Worm (Caenorhabditis elegans) whole organism, L1 larva: ENCODE measurements around the gene lin-56.

Experiments used
- C04F5.9 ChIP-seq: sonication (generic microtip); optimal IDR thresholded peaks from 2 replicates; lab custom pipeline; 2016; ENCODE audit warnings: missing genetic modification characterization, missing compliant biosample characterization
- F16B12.6 ChIP-seq: fragments of 150-350 bp; optimal IDR thresholded peaks from 2 replicates; lab custom pipeline; 2014; ENCODE audit warnings: missing biosample characterization, missing genetic modification characterization
- alr-1 ChIP-seq: fragments of 200-800 bp; sonication (Bioruptor generic); optimal IDR thresholded peaks from 2 replicates; lab custom pipeline; 2018; ENCODE audit warnings: borderline replicate concordance, mild to moderate bottlenecking, missing genetic modification characterization, missing compliant biosample characterization
- ama-1 ChIP-seq: fragments of 150-350 bp; optimal IDR thresholded peaks from 2 replicates; lab custom pipeline; 2014
- blmp-1 ChIP-seq: fragments of 150-350 bp; optimal IDR thresholded peaks from 2 replicates; lab custom pipeline; 2014; ENCODE audit warnings: missing biosample characterization, missing genetic modification characterization
- ceh-82 ChIP-seq, 3 experiments: fragments of 150-350 bp in 1 of 3; sonication (generic microtip) in 2 of 3; optimal IDR thresholded peaks; 2 replicates each; lab custom pipeline; 2014 to 2017; ENCODE audit warnings: missing biosample characterization in 3 of 3, missing genetic modification characterization in 3 of 3
- ces-1 ChIP-seq: fragments of 150-350 bp; optimal IDR thresholded peaks from 2 replicates; lab custom pipeline; 2014; ENCODE audit warnings: missing biosample characterization, missing genetic modification reagents, missing genetic modification characterization
- dpl-1 ChIP-seq, 3 experiments: fragments of 150-350 bp in 2 of 3; sonication (generic microtip) in 1 of 3; optimal IDR thresholded peaks; 2 replicates each; lab custom pipeline; 2014 to 2017; ENCODE audit warnings: missing biosample characterization in 3 of 3, missing genetic modification characterization in 3 of 3, missing genetic modification reagents in 3 of 3
- efl-1 ChIP-seq, 4 experiments: fragments of 150-350 bp; optimal IDR thresholded peaks in 3 of 4; peaks in 1 of 4; 1 replicate in 1 of 4; 2 replicates in 3 of 4; lab custom pipeline; 2014; ENCODE audit warnings: missing biosample characterization in 2 of 4, missing genetic modification characterization in 2 of 4, missing genetic modification reagents in 2 of 4
- elt-2 ChIP-seq: sonication (generic microtip); optimal IDR thresholded peaks from 2 replicates; lab custom pipeline; 2016; ENCODE audit warnings: missing genetic modification characterization, mild to moderate bottlenecking, inconsistent platforms, missing compliant biosample characterization, missing genetic modification reagents
- ets-5 ChIP-seq: fragments of 200-800 bp; sonication (Bioruptor generic); IDR thresholded peaks from 2 replicates; pipeline ENCODE4 v1.3.6; 2022; ENCODE audit warnings: missing genetic modification characterization, missing compliant biosample characterization
- fkh-10 ChIP-seq: sonication (generic microtip); optimal IDR thresholded peaks from 2 replicates; lab custom pipeline; 2017; ENCODE audit warnings: missing biosample characterization, missing genetic modification reagents, missing genetic modification characterization
- fkh-8 ChIP-seq: sonication (generic microtip); optimal IDR thresholded peaks from 2 replicates; lab custom pipeline; 2016; ENCODE audit warnings: mild to moderate bottlenecking, missing genetic modification characterization, missing compliant biosample characterization
- isw-1 ChIP-seq: fragments of 200-800 bp; sonication (Bioruptor generic); IDR thresholded peaks from 2 replicates; pipeline ENCODE4 v1.3.6; 2022; ENCODE audit warnings: missing genetic modification characterization, missing compliant biosample characterization
- jun-1 ChIP-seq: fragments of 150-350 bp; optimal IDR thresholded peaks from 2 replicates; lab custom pipeline; 2014; ENCODE audit warnings: missing biosample characterization, missing genetic modification reagents, missing genetic modification characterization
- lin-13 ChIP-seq: fragments of 150-350 bp; optimal IDR thresholded peaks from 2 replicates; lab custom pipeline; 2014; ENCODE audit warnings: missing biosample characterization, missing genetic modification reagents, missing genetic modification characterization
- lin-14 ChIP-seq: fragments of 200-800 bp; sonication (Bioruptor generic); optimal IDR thresholded peaks from 2 replicates; lab custom pipeline; 2018; ENCODE audit warnings: mild to moderate bottlenecking, missing genetic modification characterization, moderate library complexity, missing compliant biosample characterization
- lin-15B ChIP-seq: fragments of 150-350 bp; sonication (generic microtip); optimal IDR thresholded peaks from 3 replicates; lab custom pipeline; 2014; ENCODE audit warnings: missing biosample characterization, missing genetic modification characterization
- lin-35 ChIP-seq, 2 experiments: fragments of 150-350 bp; optimal IDR thresholded peaks; 2 replicates each; lab custom pipeline; 2014; ENCODE audit warnings: missing biosample characterization in 2 of 2, missing genetic modification characterization in 2 of 2, missing genetic modification reagents in 2 of 2
- lir-3 ChIP-seq: sonication (generic microtip); optimal IDR thresholded peaks from 2 replicates; lab custom pipeline; 2016; ENCODE audit warnings: mild to moderate bottlenecking, missing genetic modification characterization, moderate library complexity, missing compliant biosample characterization; ENCODE audit not compliant: poor library complexity
- lsy-2 ChIP-seq, 2 experiments: fragments of 150-350 bp; optimal IDR thresholded peaks; 2 replicates each; lab custom pipeline; 2014; ENCODE audit warnings: missing biosample characterization in 2 of 2, missing genetic modification characterization in 2 of 2
- mdl-1 ChIP-seq, 2 experiments: fragments of 150-350 bp; optimal IDR thresholded peaks; 2 replicates each; lab custom pipeline; 2014 to 2017; ENCODE audit warnings: missing biosample characterization in 2 of 2, missing genetic modification characterization in 2 of 2, inconsistent platforms in 1 of 2
- mef-2 ChIP-seq: fragments of 150-350 bp; optimal IDR thresholded peaks from 2 replicates; lab custom pipeline; 2014; ENCODE audit warnings: missing biosample characterization, missing genetic modification characterization
- mep-1 ChIP-seq: fragments of 150-350 bp; optimal IDR thresholded peaks from 2 replicates; lab custom pipeline; 2014; ENCODE audit warnings: missing biosample characterization, missing genetic modification characterization
- nhr-11 ChIP-seq: fragments of 150-350 bp; optimal IDR thresholded peaks from 2 replicates; lab custom pipeline; 2014; ENCODE audit warnings: missing biosample characterization, missing genetic modification characterization
- nhr-20 ChIP-seq: sonication (generic microtip); optimal IDR thresholded peaks from 2 replicates; lab custom pipeline; 2016; ENCODE audit warnings: mild to moderate bottlenecking, missing genetic modification characterization, missing compliant biosample characterization
- nhr-237 ChIP-seq: fragments of 150-350 bp; optimal IDR thresholded peaks from 2 replicates; lab custom pipeline; 2014; ENCODE audit warnings: missing biosample characterization, missing genetic modification characterization
- nhr-47 ChIP-seq: sonication (generic microtip); optimal IDR thresholded peaks from 2 replicates; lab custom pipeline; 2016; ENCODE audit warnings: mild to moderate bottlenecking, missing genetic modification characterization, moderate library complexity, missing compliant biosample characterization
- nhr-71 ChIP-seq: sonication (generic microtip); optimal IDR thresholded peaks from 2 replicates; lab custom pipeline; 2016; ENCODE audit warnings: mild to moderate bottlenecking, missing genetic modification characterization, moderate library complexity, missing compliant biosample characterization
- nhr-76 ChIP-seq: sonication (generic microtip); optimal IDR thresholded peaks from 2 replicates; lab custom pipeline; 2017; ENCODE audit warnings: missing biosample characterization, missing genetic modification characterization
- pqm-1 ChIP-seq: sonication (generic microtip); optimal IDR thresholded peaks from 3 replicates; lab custom pipeline; 2017; ENCODE audit warnings: missing biosample characterization, missing genetic modification characterization
- rnt-1 ChIP-seq: sonication (generic microtip); optimal IDR thresholded peaks from 2 replicates; lab custom pipeline; 2016; ENCODE audit warnings: mild to moderate bottlenecking, missing genetic modification characterization, moderate library complexity, missing compliant biosample characterization
- skn-1 ChIP-seq: fragments of 150-350 bp; optimal IDR thresholded peaks from 2 replicates; lab custom pipeline; 2014; ENCODE audit warnings: missing biosample characterization, missing genetic modification characterization
- snu-23 ChIP-seq: sonication (generic microtip); optimal IDR thresholded peaks from 2 replicates; lab custom pipeline; 2016; ENCODE audit warnings: missing genetic modification characterization, missing compliant biosample characterization
- swsn-7 ChIP-seq: sonication (generic microtip); optimal IDR thresholded peaks from 2 replicates; lab custom pipeline; 2016; ENCODE audit warnings: missing genetic modification characterization, missing compliant biosample characterization
- unc-130 ChIP-seq: fragments of 150-350 bp; optimal IDR thresholded peaks from 2 replicates; lab custom pipeline; 2017; ENCODE audit warnings: missing biosample characterization, missing genetic modification characterization, inconsistent platforms
- unc-30 ChIP-seq: sonication (generic microtip); optimal IDR thresholded peaks from 2 replicates; lab custom pipeline; 2017; ENCODE audit warnings: missing biosample characterization, missing genetic modification characterization
- unc-62 ChIP-seq: fragments of 150-350 bp; optimal IDR thresholded peaks from 2 replicates; lab custom pipeline; 2014; ENCODE audit warnings: missing biosample characterization, missing genetic modification reagents, missing genetic modification characterization
- unc-98 ChIP-seq: fragments of 200-800 bp; sonication (Bioruptor generic); IDR thresholded peaks from 2 replicates; pipeline ENCODE4 v1.3.6; 2022; ENCODE audit warnings: missing genetic modification characterization, missing compliant biosample characterization
- vab-15 ChIP-seq: sonication (generic microtip); optimal IDR thresholded peaks from 2 replicates; lab custom pipeline; 2017; ENCODE audit warnings: missing genotype, mild to moderate bottlenecking, missing genetic modification characterization, missing compliant biosample characterization
- zip-4 ChIP-seq: fragments of 200-800 bp; sonication (Bioruptor generic); optimal IDR thresholded peaks from 2 replicates; lab custom pipeline; 2018; ENCODE audit warnings: mild to moderate bottlenecking, missing genetic modification characterization, moderate library complexity, missing compliant biosample characterization
- ztf-11 ChIP-seq, 2 experiments: sonication (generic microtip); optimal IDR thresholded peaks; 2 replicates each; lab custom pipeline; 2016 to 2017; ENCODE audit warnings: missing genetic modification characterization in 2 of 2, missing biosample characterization in 1 of 2, missing compliant biosample characterization in 1 of 2

lin-56 gene

DNA sequence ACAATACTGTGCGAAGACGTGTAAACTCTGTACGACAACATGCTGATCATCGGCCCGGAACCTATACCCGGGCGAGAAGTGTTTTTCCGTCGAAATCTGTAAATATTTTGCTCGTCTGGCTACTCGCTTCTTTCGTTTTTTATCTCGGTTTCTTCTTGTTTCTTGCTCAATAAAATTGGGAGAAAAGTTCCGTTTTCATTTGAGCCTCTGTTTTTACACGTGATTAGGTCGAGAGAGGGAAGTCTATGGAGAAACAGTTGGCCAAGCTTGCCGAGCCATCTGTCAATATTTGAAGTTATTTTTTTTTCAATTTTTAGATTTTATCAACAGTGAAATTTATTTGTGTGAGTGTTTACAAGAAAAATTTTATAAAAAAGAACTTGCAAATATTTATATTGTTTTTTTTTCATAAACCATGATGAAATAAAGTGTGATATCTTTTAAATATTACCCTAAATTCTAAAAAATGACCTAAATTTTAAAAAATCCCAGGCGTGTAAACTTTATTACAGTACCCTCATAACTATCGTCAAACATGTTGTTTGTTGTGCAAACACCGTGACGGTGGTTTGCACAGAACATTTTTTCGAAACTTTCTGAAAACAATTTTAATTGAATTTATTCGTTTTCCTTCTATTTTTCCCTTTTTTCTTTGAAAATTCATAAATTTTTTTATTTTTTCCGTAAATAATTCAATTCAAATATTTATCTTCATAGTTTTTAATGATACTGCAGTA lies 4.7 kb upstream of the lin-56 start (continued):
- TF ChIP-seq F16B12.6 (tag; lab: Kevin White, UChicago) (peak; percentile 76), vab-15 (no peak), lin-15B (no peak), snu-23 (no peak), isw-1 (GFP tag; lab: Robert Waterston, UW) (no peak), rnt-1 (peak; percentile 65), lir-3 (no peak), mef-2 (tag; lab: Kevin White, UChicago) (no peak), nhr-71 (tag; lab: Kevin White, UChicago) (peak; percentile 61), alr-1 (no peak), ces-1 (GFP tag; lab: Kevin White, UChicago) (no peak), pqm-1 (no peak), dpl-1 (GFP tag; optimal IDR thresholded peaks at IDR 0.05; lab: Kevin White, UChicago) (no peak), mep-1 (tag; lab: Kevin White, UChicago) (no peak), nhr-20 (tag; lab: Kevin White, UChicago) (no peak), ceh-82 (tag; optimal IDR thresholded peaks at IDR 0.05; lab: Kevin White, UChicago) (no peak), C04F5.9 (no peak), jun-1 (tag; lab: Kevin White, UChicago) (no peak), swsn-7 (tag; lab: Kevin White, UChicago) (no peak), nhr-237 (tag; lab: Kevin White, UChicago) (no peak), elt-2 (tag; lab: Kevin White, UChicago) (no peak), ama-1 (lab: Kevin White, UChicago) (no peak), unc-98 (GFP tag; lab: Robert Waterston, UW) (no peak), lin-14 (GFP tag; lab: Kevin White, UChicago) (peak; percentile 64), blmp-1 (tag; lab: Kevin White, UChicago) (no peak)
- TF ChIP-seq, all 84 proteins: peak for 10

DNA sequence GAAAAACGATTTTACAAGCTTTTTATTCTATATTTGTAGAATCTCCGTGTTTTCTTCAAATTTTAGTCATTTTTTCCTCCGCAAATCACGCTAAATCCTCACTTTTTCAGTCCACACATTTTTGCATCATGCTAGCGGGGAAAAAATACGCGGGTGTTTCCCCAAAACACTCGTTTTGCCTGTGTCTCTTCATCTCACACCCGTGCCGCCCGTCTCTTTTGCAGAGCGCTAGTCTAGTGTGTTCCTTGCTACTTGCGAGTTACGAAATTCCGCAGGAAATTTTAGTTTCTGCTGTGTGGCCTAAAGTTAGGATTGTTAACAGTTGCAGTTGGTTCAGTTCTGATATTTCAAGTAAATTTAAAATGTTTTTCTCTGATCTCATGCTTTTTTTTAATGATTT lies 4.1 kb upstream of the lin-56 start:
- TF ChIP-seq dpl-1 (GFP tag; optimal IDR thresholded peaks at IDR 0.05; lab: Kevin White, UChicago): peak in 2 of 3 experiments; percentile 19 to 32
- peak; percentile 28 for TF ChIP-seq zip-4 (GFP tag; lab: Kevin White, UChicago)
- no peak for TF ChIP-seq unc-98 (GFP tag; lab: Robert Waterston, UW)
- no peak for TF ChIP-seq ets-5 (GFP tag; lab: Robert Waterston, UW)
- TF ChIP-seq blmp-1 (tag; lab: Kevin White, UChicago): peak; percentile 23
- peak; percentile 13 for TF ChIP-seq fkh-8 (tag; lab: Kevin White, UChicago)
- no peak for TF ChIP-seq nhr-76
- TF ChIP-seq nhr-20 (tag; lab: Kevin White, UChicago): peak; percentile 35
- TF ChIP-seq ztf-11 (tag; optimal IDR thresholded peaks at IDR 0.05; lab: Kevin White, UChicago): no peak
- no peak for TF ChIP-seq lsy-2 (tag; optimal IDR thresholded peaks at IDR 0.05; lab: Kevin White, UChicago)
- no peak for TF ChIP-seq isw-1 (GFP tag; lab: Robert Waterston, UW)
- peak; percentile 73 for TF ChIP-seq lin-14 (GFP tag; lab: Kevin White, UChicago)
- peak; percentile 34 for TF ChIP-seq nhr-11 (tag; lab: Kevin White, UChicago)
- no peak for TF ChIP-seq unc-30 (tag; lab: Kevin White, UChicago)
- peak; percentile 29 for TF ChIP-seq lin-13 (GFP tag; lab: Kevin White, UChicago)
- peak; percentile 36 for TF ChIP-seq rnt-1
- TF ChIP-seq fkh-10 (GFP tag; lab: Kevin White, UChicago): no peak
- peak; percentile 9 for TF ChIP-seq F16B12.6 (tag; lab: Kevin White, UChicago)
- TF ChIP-seq ceh-82 (tag; optimal IDR thresholded peaks at IDR 0.05; lab: Kevin White, UChicago): peak in 2 of 3 experiments; percentile 3 to 73
- no peak for TF ChIP-seq nhr-47 (tag; lab: Kevin White, UChicago)
- no peak for TF ChIP-seq ces-1 (GFP tag; lab: Kevin White, UChicago)
- peak in 1 of 2 experiments; percentile 52 for TF ChIP-seq mdl-1 (tag; optimal IDR thresholded peaks at IDR 0.05; lab: Kevin White, UChicago)
- peak; percentile 53 for TF ChIP-seq skn-1
- TF ChIP-seq unc-62 (GFP tag; lab: Kevin White, UChicago): no peak
- TF ChIP-seq mep-1 (tag; lab: Kevin White, UChicago): peak; percentile 9
- peak in 1 of 2 experiments; percentile 27 for TF ChIP-seq efl-1 (optimal IDR thresholded peaks at IDR 0.05; lab: Kevin White, UChicago)
- TF ChIP-seq efl-1 (GFP tag; optimal IDR thresholded peaks at IDR 0.05 in 1 of 2; lab: Kevin White, UChicago): peak in 1 of 2 experiments; percentile 84
- no peak for TF ChIP-seq nhr-71 (tag; lab: Kevin White, UChicago)
- TF ChIP-seq alr-1: no peak
- TF ChIP-seq unc-130 (tag; lab: Kevin White, UChicago): peak; percentile 52
- TF ChIP-seq lin-35 (GFP tag; optimal IDR thresholded peaks at IDR 0.05; lab: Kevin White, UChicago): peak; percentile 1 to 23
